Fruit fly (Drosophila melanogaster): Measurements from ENCODE around the gene CG11756.

Gene CG11756

DNA sequence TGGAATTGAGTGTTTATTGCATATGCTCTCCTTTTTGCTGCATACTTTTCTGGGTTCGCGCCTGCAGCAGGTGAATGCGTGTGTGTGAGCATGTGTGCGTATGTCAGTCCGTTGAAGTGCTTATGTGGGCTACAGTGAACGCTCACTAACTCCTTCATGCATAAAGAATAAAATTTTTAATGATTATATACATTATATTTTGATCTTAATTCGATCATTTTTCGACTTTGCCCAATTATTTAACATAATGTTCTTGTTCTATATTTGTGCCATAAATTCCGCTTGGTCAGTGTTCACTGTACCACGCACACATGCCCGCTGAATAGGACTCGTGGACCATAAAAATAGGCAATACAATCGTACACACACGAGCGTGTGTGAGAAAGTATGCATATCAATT, 22.9 kb downstream of the CG11756 start:
- TF ChIP-seq Ets98B (GFP tag; IDR thresholded peaks at IDR 0.05) (peak; percentile 59), Snoo (tag; optimal IDR thresholded peaks at IDR 0.05) (peak; percentile 33), rn (GFP tag; IDR thresholded peaks at IDR 0.05) (no peak), D1 (tag; optimal IDR thresholded peaks at IDR 0.05) (no peak), CG32121 (GFP tag; IDR thresholded peaks at IDR 0.05) (peak; percentile 46; the same call in 1 of the 2 replicates), CG10348 (GFP tag; IDR thresholded peaks at IDR 0.05) (no peak), gl (tag; optimal IDR thresholded peaks at IDR 0.05) (no peak), fd96Ca (GFP tag; IDR thresholded peaks at IDR 0.05) (peak; percentile 51; the same call in 1 of the 3 replicates), CG12605 (GFP tag; IDR thresholded peaks at IDR 0.05) (peak; percentile 53; the same call in 1 of the 2 replicates), CG15710 (tag; optimal IDR thresholded peaks at IDR 0.05) (peak; percentile 26), CG4496 (GFP tag; IDR thresholded peaks at IDR 0.05) (peak; percentile 78), CG8159 (tag; optimal IDR thresholded peaks at IDR 0.05) (peak; percentile 0)

DNA sequence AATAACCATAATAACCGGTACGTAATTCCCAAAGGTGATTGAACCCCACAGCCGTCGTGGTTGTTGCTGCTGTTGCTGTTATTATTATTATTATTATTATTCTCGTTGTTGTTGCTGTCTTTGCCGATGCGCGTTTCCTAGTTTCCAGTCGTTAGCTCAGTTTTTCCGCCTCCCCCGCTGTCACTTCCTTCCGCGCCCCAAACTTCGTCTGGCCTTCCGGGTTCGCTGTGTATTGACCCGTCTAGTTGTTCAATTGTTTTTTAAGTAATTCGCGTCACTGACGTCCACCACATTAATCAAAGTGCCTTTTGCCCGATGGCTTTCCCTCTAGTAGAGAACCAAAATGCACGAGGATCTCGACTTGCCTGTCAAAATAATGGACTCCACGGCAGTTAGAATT, 23.7 kb downstream of the CG11756 start:
- TF ChIP-seq D1 (tag; optimal IDR thresholded peaks at IDR 0.05) (no peak), CG17806 (tag; optimal IDR thresholded peaks at IDR 0.05) (no peak), CG34367 (tag; optimal IDR thresholded peaks at IDR 0.05) (no peak), Pif1A (GFP tag; optimal IDR thresholded peaks at IDR 0.05) (no peak), CG32121 (GFP tag; IDR thresholded peaks at IDR 0.05) (no peak), CG14655 (GFP tag; optimal IDR thresholded peaks at IDR 0.05) (no peak)

DNA sequence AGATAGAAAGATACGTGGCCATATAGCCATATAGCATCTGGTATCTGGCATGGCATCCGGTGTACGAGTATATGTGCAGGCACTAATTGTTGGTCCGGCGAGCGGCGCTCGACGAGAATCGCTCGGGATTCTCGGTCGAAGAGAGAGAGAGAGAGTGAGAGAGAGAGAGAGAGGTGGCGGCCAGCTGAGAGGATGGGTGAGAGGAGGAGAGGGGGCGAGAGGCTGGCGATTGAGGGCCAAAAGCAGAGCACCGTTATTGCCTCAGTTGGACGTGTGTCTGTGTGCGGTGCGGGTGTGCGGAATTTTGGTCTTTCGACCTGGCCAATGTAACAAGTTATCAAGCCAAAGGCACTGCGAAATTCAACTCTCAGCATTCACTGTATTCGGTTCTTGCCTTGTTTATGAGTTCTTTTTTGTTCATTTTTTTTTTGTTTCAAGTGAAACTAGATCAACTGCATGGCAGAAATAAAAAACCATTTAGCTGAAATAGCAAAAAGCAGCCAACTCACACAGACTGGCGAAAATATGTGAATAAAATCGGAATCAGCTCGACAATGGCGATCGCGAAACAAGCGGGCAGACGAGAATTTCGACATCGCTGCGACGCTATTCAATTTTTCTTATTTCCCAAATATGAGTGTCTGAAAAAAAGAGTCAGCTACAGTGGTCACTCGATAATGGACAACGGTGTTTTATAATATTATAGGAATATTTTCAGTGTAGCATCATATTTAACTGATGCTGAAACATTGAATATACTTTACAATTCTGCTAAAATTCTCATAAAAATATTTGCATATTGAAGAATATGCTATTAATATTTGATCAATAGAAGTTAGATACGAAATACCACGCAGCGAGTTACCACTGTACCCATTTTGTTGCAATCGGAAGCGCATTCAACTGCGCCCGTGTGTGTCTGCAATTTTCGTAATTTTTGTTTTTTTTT, 25.1 kb downstream of the CG11756 start:
- TF ChIP-seq CG12605 (GFP tag; IDR thresholded peaks at IDR 0.05) (0 out of 2 replicates have a peak, but pooled peaks have one; percentile 13), Pif1B (GFP tag; optimal IDR thresholded peaks at IDR 0.05) (no peak), CG15710 (tag; optimal IDR thresholded peaks at IDR 0.05) (no peak), EcR (GFP tag; optimal IDR thresholded peaks at IDR 0.05) (no peak), CG13204 (GFP tag; optimal IDR thresholded peaks at IDR 0.05) (no peak), CG34367 (tag; optimal IDR thresholded peaks at IDR 0.05) (no peak), CG8159 (tag; optimal IDR thresholded peaks at IDR 0.05) (no peak), fd96Ca (GFP tag; IDR thresholded peaks at IDR 0.05) (0 out of 3 replicates have a peak, but pooled peaks have one; percentile 17), rn (GFP tag; IDR thresholded peaks at IDR 0.05) (no peak), CG32121 (GFP tag; IDR thresholded peaks at IDR 0.05) (peak; percentile 41; the same call in 1 of the 2 replicates), Ets98B (GFP tag; IDR thresholded peaks at IDR 0.05) (peak; percentile 7), CG4496 (GFP tag; IDR thresholded peaks at IDR 0.05) (peak; percentile 39; the same call in 1 of the 3 replicates), gl (tag; optimal IDR thresholded peaks at IDR 0.05) (no peak)

DNA sequence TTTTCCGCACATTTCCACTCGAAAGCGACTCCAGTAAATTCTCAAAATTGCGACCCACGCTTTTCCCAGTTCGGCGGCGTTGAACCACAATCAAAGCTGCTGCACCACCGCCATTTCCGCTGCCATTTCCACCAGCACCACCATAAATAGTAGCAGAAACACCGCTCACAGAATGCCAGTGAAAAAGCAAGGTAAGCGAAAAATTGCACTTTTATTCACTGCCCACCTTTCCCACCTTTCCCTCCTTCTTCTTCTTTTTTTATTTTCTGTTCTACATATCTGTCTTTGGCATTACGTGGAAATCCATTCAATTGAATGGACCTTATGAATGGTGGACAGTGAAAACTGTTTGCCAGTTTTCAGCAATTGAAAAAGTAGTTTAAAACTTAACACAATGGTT, 26.4 kb downstream of the CG11756 start:
- TF ChIP-seq rn (GFP tag; IDR thresholded peaks at IDR 0.05) (no peak), CG13204 (GFP tag; optimal IDR thresholded peaks at IDR 0.05) (no peak), Snoo (tag; optimal IDR thresholded peaks at IDR 0.05) (no peak), CG17806 (tag; optimal IDR thresholded peaks at IDR 0.05) (no peak), CG10348 (GFP tag; IDR thresholded peaks at IDR 0.05) (no peak), D1 (tag; optimal IDR thresholded peaks at IDR 0.05) (no peak), gl (tag; optimal IDR thresholded peaks at IDR 0.05) (no peak), fd96Ca (GFP tag; IDR thresholded peaks at IDR 0.05) (no peak)

DNA sequence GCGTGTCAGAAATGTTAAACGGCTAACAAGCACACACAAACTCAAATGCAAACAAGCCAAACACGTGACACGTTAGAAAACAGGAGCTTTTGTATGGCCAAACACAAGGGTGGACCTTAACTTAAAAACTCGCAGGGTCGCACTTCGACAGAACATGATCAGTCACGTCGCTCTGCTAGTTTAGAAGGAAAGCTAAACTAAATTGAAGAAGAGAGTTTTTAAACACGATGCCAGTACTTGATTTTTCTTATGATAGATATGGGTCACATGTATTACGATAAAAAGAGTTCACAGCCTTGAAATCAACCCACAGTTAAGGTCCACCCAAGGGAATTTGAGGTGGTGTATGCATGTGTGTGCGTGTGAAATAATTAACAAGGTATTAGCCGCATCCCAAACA, 30.5 kb downstream of the CG11756 start:
- TF ChIP-seq CG12605 (GFP tag; IDR thresholded peaks at IDR 0.05) (no peak), fd96Ca (GFP tag; IDR thresholded peaks at IDR 0.05) (no peak), Pif1A (GFP tag; optimal IDR thresholded peaks at IDR 0.05) (peak; percentile 7), CG17806 (tag; optimal IDR thresholded peaks at IDR 0.05) (no peak), CG8301 (tag; optimal IDR thresholded peaks at IDR 0.05) (no peak), CG13204 (GFP tag; optimal IDR thresholded peaks at IDR 0.05) (no peak), CG4496 (GFP tag; IDR thresholded peaks at IDR 0.05) (no peak), CG8159 (tag; optimal IDR thresholded peaks at IDR 0.05) (peak; percentile 69), CG14655 (GFP tag; optimal IDR thresholded peaks at IDR 0.05) (peak; percentile 16), CG32121 (GFP tag; IDR thresholded peaks at IDR 0.05) (no peak), CG10348 (GFP tag; IDR thresholded peaks at IDR 0.05) (no peak), rn (GFP tag; IDR thresholded peaks at IDR 0.05) (no peak), CG9948 (tag; optimal IDR thresholded peaks at IDR 0.05) (peak; percentile 2), Ets98B (GFP tag; IDR thresholded peaks at IDR 0.05) (no peak), Snoo (tag; optimal IDR thresholded peaks at IDR 0.05) (no peak), CG34367 (tag; optimal IDR thresholded peaks at IDR 0.05) (no peak), CG15710 (tag; optimal IDR thresholded peaks at IDR 0.05) (no peak), gl (tag; optimal IDR thresholded peaks at IDR 0.05) (no peak), Pif1B (GFP tag; optimal IDR thresholded peaks at IDR 0.05) (no peak), D1 (tag; optimal IDR thresholded peaks at IDR 0.05) (no peak), EcR (GFP tag; optimal IDR thresholded peaks at IDR 0.05) (no peak)

DNA sequence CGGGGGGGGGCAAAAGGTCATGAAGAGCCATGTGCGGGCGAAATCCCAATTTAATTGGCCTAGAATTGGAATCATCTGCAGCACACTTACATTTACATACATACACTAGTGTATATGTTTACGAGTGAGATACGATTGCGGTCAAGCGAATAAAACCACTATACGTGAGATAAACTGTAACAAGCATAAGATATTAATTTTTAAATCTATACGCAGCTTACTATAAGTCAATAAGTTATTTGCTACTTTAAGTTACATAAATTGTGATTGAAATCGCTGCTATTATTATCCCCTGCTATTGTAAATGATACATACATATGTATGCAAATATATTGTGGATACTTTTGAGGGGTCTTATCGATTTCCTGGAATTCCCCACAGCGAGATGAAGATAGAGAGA, 31.2 kb downstream of the CG11756 start:
- TF ChIP-seq CG14655 (GFP tag; optimal IDR thresholded peaks at IDR 0.05) (no peak), CG13204 (GFP tag; optimal IDR thresholded peaks at IDR 0.05) (no peak), rn (GFP tag; IDR thresholded peaks at IDR 0.05) (no peak), fd96Ca (GFP tag; IDR thresholded peaks at IDR 0.05) (no peak), CG8301 (tag; optimal IDR thresholded peaks at IDR 0.05) (no peak), CG32121 (GFP tag; IDR thresholded peaks at IDR 0.05) (no peak; the same call in 1 of the 2 replicates), CG34367 (tag; optimal IDR thresholded peaks at IDR 0.05) (peak; percentile 27), CG17806 (tag; optimal IDR thresholded peaks at IDR 0.05) (no peak), Ets98B (GFP tag; IDR thresholded peaks at IDR 0.05) (no peak), Pif1A (GFP tag; optimal IDR thresholded peaks at IDR 0.05) (no peak), Pif1B (GFP tag; optimal IDR thresholded peaks at IDR 0.05) (peak; percentile 2), gl (tag; optimal IDR thresholded peaks at IDR 0.05) (no peak), EcR (GFP tag; optimal IDR thresholded peaks at IDR 0.05) (no peak), CG12605 (GFP tag; IDR thresholded peaks at IDR 0.05) (no peak; the same call in 1 of the 2 replicates), CG8159 (tag; optimal IDR thresholded peaks at IDR 0.05) (peak; percentile 43), CG4496 (GFP tag; IDR thresholded peaks at IDR 0.05) (no peak), D1 (tag; optimal IDR thresholded peaks at IDR 0.05) (no peak), CG10348 (GFP tag; IDR thresholded peaks at IDR 0.05) (no peak), CG15710 (tag; optimal IDR thresholded peaks at IDR 0.05) (peak; percentile 20), CG9948 (tag; optimal IDR thresholded peaks at IDR 0.05) (peak; percentile 3), Snoo (tag; optimal IDR thresholded peaks at IDR 0.05) (no peak)

All from whole organism, pupa.